Worm (Caenorhabditis elegans): Measurements from ENCODE around the gene F09E10.6.

Gene F09E10.6

ce11 chrX:1456350-1457080 lies 41.0 kb downstream of the F09E10.6 start:
- no peak for TF ChIP-seq eyg-1 (tag; optimal IDR thresholded peaks at IDR 0.05)
- TF ChIP-seq hlh-6 (tag; optimal IDR thresholded peaks at IDR 0.05): no peak
- TF ChIP-seq ceh-45 (GFP tag; IDR thresholded peaks at IDR 0.05): no peak
- no peak for TF ChIP-seq che-1 (tag; optimal IDR thresholded peaks at IDR 0.05)
- TF ChIP-seq unc-55 (GFP tag; optimal IDR thresholded peaks at IDR 0.05): peak; percentile 59
- TF ChIP-seq ttx-3 (tag; optimal IDR thresholded peaks at IDR 0.05): no peak
- TF ChIP-seq tbx-2 (tag; optimal IDR thresholded peaks at IDR 0.05): peak; percentile 13
- TF ChIP-seq K02D7.2 (tag; optimal IDR thresholded peaks at IDR 0.05): no peak
- peak; percentile 42 for TF ChIP-seq ceh-18 (tag; optimal IDR thresholded peaks at IDR 0.05)
- TF ChIP-seq hlh-15 (tag; optimal IDR thresholded peaks at IDR 0.05): no peak
- no peak for TF ChIP-seq pha-4 (tag; optimal IDR thresholded peaks at IDR 0.05)
- no peak for TF ChIP-seq ceh-30 (tag; optimal IDR thresholded peaks at IDR 0.05)
- no peak for TF ChIP-seq T23F11.4 (GFP tag; optimal IDR thresholded peaks at IDR 0.05)
- TF ChIP-seq rnt-1 (tag; optimal IDR thresholded peaks at IDR 0.05): peak; percentile 54
- no peak for TF ChIP-seq ceh-14 (tag; optimal IDR thresholded peaks at IDR 0.05)
- no peak for TF ChIP-seq pha-2 (tag; optimal IDR thresholded peaks at IDR 0.05)
- no peak for TF ChIP-seq ahr-1 (tag; optimal IDR thresholded peaks at IDR 0.05)
- no peak for TF ChIP-seq unc-86 (tag; optimal IDR thresholded peaks at IDR 0.05)
- TF ChIP-seq sdc-2 (tag; optimal IDR thresholded peaks at IDR 0.05): no peak

DNA sequence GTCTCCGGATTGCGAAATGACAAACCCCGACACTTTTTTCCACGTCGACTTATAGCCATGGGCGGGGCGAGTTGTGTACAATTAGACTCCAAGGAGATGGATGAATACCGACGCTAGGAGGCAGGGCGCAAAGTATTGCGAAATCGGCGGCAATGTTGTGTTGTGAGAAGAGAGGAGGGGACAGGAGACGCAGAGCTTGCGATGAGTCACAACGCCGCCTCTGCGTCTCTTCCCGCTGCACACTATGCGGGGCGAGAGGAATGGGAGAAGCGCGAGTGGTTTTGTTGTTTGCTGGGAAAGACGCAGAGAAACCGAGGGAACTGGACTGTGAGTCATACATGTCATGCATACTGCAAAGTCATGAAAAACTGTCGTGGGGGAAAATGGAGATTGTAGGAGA lies 43.1 kb downstream of the F09E10.6 start:
- peak; percentile 66 for TF ChIP-seq F13H6.1 (tag; optimal IDR thresholded peaks at IDR 0.05)
- peak; percentile 69 for TF ChIP-seq pqm-1 (tag; optimal IDR thresholded peaks at IDR 0.05)
- peak; percentile 51 for TF ChIP-seq madf-2 (tag; optimal IDR thresholded peaks at IDR 0.05)
- peak; percentile 17 for TF ChIP-seq pha-2 (tag; optimal IDR thresholded peaks at IDR 0.05)
- TF ChIP-seq C08G9.2 (tag; optimal IDR thresholded peaks at IDR 0.05): peak; percentile 62
- peak; percentile 67 for TF ChIP-seq ets-4 (tag; optimal IDR thresholded peaks at IDR 0.05)
- TF ChIP-seq rnt-1 (tag; optimal IDR thresholded peaks at IDR 0.05): peak; percentile 82
- TF ChIP-seq dve-1 (tag; optimal IDR thresholded peaks at IDR 0.05): peak; percentile 83
- peak; percentile 98 for TF ChIP-seq unc-55 (GFP tag; optimal IDR thresholded peaks at IDR 0.05)
- TF ChIP-seq hlh-6 (tag; optimal IDR thresholded peaks at IDR 0.05): peak; percentile 18
- TF ChIP-seq tbx-2 (tag; optimal IDR thresholded peaks at IDR 0.05): peak; percentile 81
- TF ChIP-seq unc-42 (tag; optimal IDR thresholded peaks at IDR 0.05): peak; percentile 50
- no peak for TF ChIP-seq hlh-15 (tag; optimal IDR thresholded peaks at IDR 0.05)
- TF ChIP-seq pros-1 (tag; optimal IDR thresholded peaks at IDR 0.05): peak; percentile 80
- TF ChIP-seq zip-5 (tag; optimal IDR thresholded peaks at IDR 0.05): no peak
- TF ChIP-seq ceh-31 (tag; optimal IDR thresholded peaks at IDR 0.05): peak; percentile 83
- TF ChIP-seq che-1 (tag; optimal IDR thresholded peaks at IDR 0.05): peak; percentile 46
- no peak for TF ChIP-seq eyg-1 (tag; optimal IDR thresholded peaks at IDR 0.05)
- TF ChIP-seq T23F11.4 (GFP tag; optimal IDR thresholded peaks at IDR 0.05): peak; percentile 34
- no peak for TF ChIP-seq ceh-9 (tag; optimal IDR thresholded peaks at IDR 0.05)
- peak; percentile 82 for TF ChIP-seq nfya-1 (tag; optimal IDR thresholded peaks at IDR 0.05)
- TF ChIP-seq ttx-3 (tag; optimal IDR thresholded peaks at IDR 0.05): no peak
- TF ChIP-seq sdc-2 (tag; optimal IDR thresholded peaks at IDR 0.05): peak; percentile 86
- peak; percentile 20 for TF ChIP-seq ceh-30 (tag; optimal IDR thresholded peaks at IDR 0.05)
- peak; percentile 82 for TF ChIP-seq ceh-18 (tag; optimal IDR thresholded peaks at IDR 0.05)
- TF ChIP-seq gmeb-2 (tag; optimal IDR thresholded peaks at IDR 0.05): peak; percentile 21
- TF ChIP-seq ceh-34 (tag; optimal IDR thresholded peaks at IDR 0.05): peak; percentile 75
- TF ChIP-seq ztf-16 (tag; optimal IDR thresholded peaks at IDR 0.05): no peak
- TF ChIP-seq ceh-19 (GFP tag; optimal IDR thresholded peaks at IDR 0.05): peak; percentile 65
- TF ChIP-seq syd-9 (tag; optimal IDR thresholded peaks at IDR 0.05): peak; percentile 67
- peak; percentile 88 for TF ChIP-seq hlh-30 (tag; optimal IDR thresholded peaks at IDR 0.05; ENCODE audit: insufficient read depth)
- TF ChIP-seq ceh-2 (tag; optimal IDR thresholded peaks at IDR 0.05): no peak
- peak; percentile 11 for TF ChIP-seq lim-6 (tag; optimal IDR thresholded peaks at IDR 0.05)
- TF ChIP-seq nhr-232 (tag; optimal IDR thresholded peaks at IDR 0.05): peak; percentile 32
- TF ChIP-seq ref-2 (tag; optimal IDR thresholded peaks at IDR 0.05): peak; percentile 79
- peak; percentile 40 for TF ChIP-seq ceh-14 (tag; optimal IDR thresholded peaks at IDR 0.05)
- no peak for TF ChIP-seq hlh-13 (GFP tag; optimal IDR thresholded peaks at IDR 0.05)
- peak; percentile 31 for TF ChIP-seq pax-1 (tag; optimal IDR thresholded peaks at IDR 0.05)
- TF ChIP-seq fkh-10 (GFP tag; optimal IDR thresholded peaks at IDR 0.05): peak; percentile 2
